Fruit fly (Drosophila melanogaster): Measurements from ENCODE around the gene CG18731.

Gene CG18731

DNA sequence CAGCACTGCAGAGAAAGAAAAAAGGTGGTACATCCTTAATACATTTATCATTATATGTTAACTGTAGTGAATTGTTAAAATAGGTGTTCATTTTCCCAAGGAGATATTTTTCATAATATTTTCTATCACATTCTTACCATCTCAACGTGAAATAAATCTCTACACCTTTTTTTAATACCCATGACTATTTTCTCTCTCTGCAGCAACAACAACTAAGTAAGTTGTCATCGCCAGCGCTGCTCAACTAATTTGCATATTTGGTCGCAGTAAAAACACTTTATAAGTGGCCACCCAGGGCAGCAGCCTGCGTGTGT lies 34.3 kb upstream of the CG18731 start (continued):
- TF ChIP-seq CG1603 (tag; optimal IDR thresholded peaks at IDR 0.05): peak; percentile 71
- no peak for TF ChIP-seq Optix (GFP tag; IDR thresholded peaks at IDR 0.05)
- peak; percentile 60 for TF ChIP-seq nmo (GFP tag; optimal IDR thresholded peaks at IDR 0.05)
- TF ChIP-seq CG30431 (GFP tag; optimal IDR thresholded peaks at IDR 0.05): peak; percentile 8
- TF ChIP-seq CG43689 (GFP tag; IDR thresholded peaks at IDR 0.05): peak; percentile 30; the same call in 1 of the 2 replicates
- TF ChIP-seq luna (GFP tag; optimal IDR thresholded peaks at IDR 0.05): no peak
- TF ChIP-seq CkIIα-i1 (GFP tag; IDR thresholded peaks at IDR 0.05): no peak
- TF ChIP-seq bsh (GFP tag; optimal IDR thresholded peaks at IDR 0.05): peak in 1 of 2 experiments; percentile 77
- peak; percentile 53 for TF ChIP-seq Ssrp (tag; optimal IDR thresholded peaks at IDR 0.05)
- no peak for TF ChIP-seq hkb (optimal IDR thresholded peaks at IDR 0.05)
- TF ChIP-seq hkb (GFP tag; IDR thresholded peaks at IDR 0.05): peak; percentile 61
- TF ChIP-seq CG10366 (GFP tag; IDR thresholded peaks at IDR 0.05): peak; percentile 22; the same call in 1 of the 2 replicates
- peak; percentile 29; the same call in 1 of the 2 replicates for TF ChIP-seq Ptx1 (GFP tag; IDR thresholded peaks at IDR 0.05)
- peak; percentile 26 for TF ChIP-seq CG13624 (GFP tag; optimal IDR thresholded peaks at IDR 0.05)
- peak; percentile 49 for TF ChIP-seq CG8388 (GFP tag; optimal IDR thresholded peaks at IDR 0.05)
- no peak for TF ChIP-seq Trl (optimal IDR thresholded peaks at IDR 0.05)
- no peak for TF ChIP-seq Trl (GFP tag; optimal IDR thresholded peaks at IDR 0.05)
- no peak for TF ChIP-seq CG13123 (GFP tag; optimal IDR thresholded peaks at IDR 0.05)
- no peak for TF ChIP-seq sna (GFP tag; IDR thresholded peaks at IDR 0.05; ENCODE audit: partially characterized antibody)
- TF ChIP-seq Fer2 (tag; optimal IDR thresholded peaks at IDR 0.05): no peak
- peak; percentile 35 for TF ChIP-seq CG12219 (GFP tag; optimal IDR thresholded peaks at IDR 0.05)
- 0 out of 2 replicates have a peak, but pooled peaks have one; percentile 16 for TF ChIP-seq CG10959 (GFP tag; IDR thresholded peaks at IDR 0.05)
- peak; percentile 56; the same call in 1 of the 2 replicates for TF ChIP-seq CG4360 (GFP tag; IDR thresholded peaks at IDR 0.05)
- peak; percentile 25 for TF ChIP-seq CG6813 (GFP tag; optimal IDR thresholded peaks at IDR 0.05)
- no peak for TF ChIP-seq CG14441 (GFP tag; IDR thresholded peaks at IDR 0.05)
- TF ChIP-seq PHDP (tag; optimal IDR thresholded peaks at IDR 0.05): peak; percentile 64
- no peak for TF ChIP-seq prd (optimal IDR thresholded peaks at IDR 0.05)
- peak; percentile 36; the same call in 1 of the 3 replicates for TF ChIP-seq prd (GFP tag; IDR thresholded peaks at IDR 0.05)
- TF ChIP-seq Xbp1 (GFP tag; optimal IDR thresholded peaks at IDR 0.05): peak; percentile 37
- peak; percentile 4 to 46 for TF ChIP-seq chif (GFP tag; optimal IDR thresholded peaks at IDR 0.05)
- peak; percentile 58 for TF ChIP-seq CG13424 (tag; optimal IDR thresholded peaks at IDR 0.05)
- peak; percentile 24 for TF ChIP-seq CG4820 (GFP tag; optimal IDR thresholded peaks at IDR 0.05)
- no peak for TF ChIP-seq da (GFP tag; optimal IDR thresholded peaks at IDR 0.05)
- no peak for TF ChIP-seq CG12744 (GFP tag; optimal IDR thresholded peaks at IDR 0.05)

DNA sequence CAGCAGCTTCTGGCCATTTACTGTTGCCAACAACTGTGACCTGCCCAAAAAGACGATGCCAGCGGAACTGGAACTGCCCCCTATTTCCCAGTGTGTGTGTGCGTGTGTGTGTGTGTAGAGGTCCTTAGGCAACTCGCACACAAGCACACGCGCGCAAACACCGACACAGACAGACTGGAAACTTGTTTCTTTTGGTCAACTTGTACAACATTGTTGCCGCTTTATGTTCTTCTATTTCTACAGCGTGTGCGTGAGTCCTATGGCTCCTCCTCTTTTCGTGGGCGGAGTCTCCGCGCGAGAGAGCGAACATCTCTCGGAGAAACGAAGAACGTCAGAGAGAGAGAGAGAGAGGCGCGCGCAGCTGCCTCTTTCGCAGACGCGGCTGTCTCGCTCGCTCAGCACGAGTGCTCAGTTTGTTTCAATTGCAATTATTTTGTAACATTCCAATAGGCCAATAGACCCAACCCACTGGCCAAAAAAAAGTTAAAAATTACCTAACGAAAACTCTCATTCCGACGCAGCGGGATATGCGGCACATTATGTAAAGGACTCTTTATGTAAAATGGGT lies 33.8 kb upstream of the CG18731 start:
- no peak for TF ChIP-seq Sox100B (GFP tag; optimal IDR thresholded peaks at IDR 0.05)
- TF ChIP-seq rib (GFP tag; IDR thresholded peaks at IDR 0.05): no peak
- no peak for TF ChIP-seq insv (GFP tag; optimal IDR thresholded peaks at IDR 0.05)
- TF ChIP-seq wek (GFP tag; optimal IDR thresholded peaks at IDR 0.05): no peak
- 0 out of 3 replicates have a peak, but pooled peaks have one; percentile 37 for TF ChIP-seq zen2 (GFP tag; IDR thresholded peaks at IDR 0.05; ENCODE audit: partially characterized antibody)
- TF ChIP-seq nau (GFP tag; optimal IDR thresholded peaks at IDR 0.05): no peak
- peak; percentile 79 for TF ChIP-seq Elba2 (GFP tag; optimal IDR thresholded peaks at IDR 0.05)
- TF ChIP-seq CG7928 (GFP tag; optimal IDR thresholded peaks at IDR 0.05): no peak
- TF ChIP-seq dimm (GFP tag; IDR thresholded peaks at IDR 0.05): no peak
- TF ChIP-seq Bteb2 (GFP tag; optimal IDR thresholded peaks at IDR 0.05): no peak
- TF ChIP-seq disco-r (GFP tag; optimal IDR thresholded peaks at IDR 0.05): no peak
- TF ChIP-seq D (optimal IDR thresholded peaks at IDR 0.05): peak; percentile 89
- TF ChIP-seq D (GFP tag; optimal IDR thresholded peaks at IDR 0.05): no peak
- TF ChIP-seq TFAM (GFP tag; optimal IDR thresholded peaks at IDR 0.05): no peak
- TF ChIP-seq Usf (GFP tag; optimal IDR thresholded peaks at IDR 0.05): no peak
- TF ChIP-seq Nf-YC (tag; optimal IDR thresholded peaks at IDR 0.05): peak; percentile 95
- TF ChIP-seq CG11695 (GFP tag; IDR thresholded peaks at IDR 0.05): no peak
- TF ChIP-seq Drgx (GFP tag; IDR thresholded peaks at IDR 0.05): no peak
- TF ChIP-seq CG1024 (GFP tag; IDR thresholded peaks at IDR 0.05): no peak
- TF ChIP-seq Dll (GFP tag; IDR thresholded peaks at IDR 0.05; ENCODE audit: partially characterized antibody): 0 out of 4 replicates have a peak, but pooled peaks have one; percentile 28

Data from whole organism, embryonic.